Fruit fly (Drosophila melanogaster) whole organism, embryonic: ENCODE data around the gene ATPsynB.

ENCODE experiments used
- CG10267 ChIP-seq: fragments of 200-800 bp; sonication (Bioruptor generic); optimal IDR thresholded peaks from 2 replicates; lab custom pipeline; 2018; ENCODE audit warnings: missing biosample characterization, mild to moderate bottlenecking, missing genetic modification characterization, moderate library complexity
- CG10654 ChIP-seq: fragments of 200-800 bp; sonication (Bioruptor generic); optimal IDR thresholded peaks from 2 replicates; lab custom pipeline; 2016; ENCODE audit warnings: missing biosample characterization, missing genetic modification characterization
- CG14860 ChIP-seq: fragments of 200-800 bp; sonication (Bioruptor generic); IDR thresholded peaks from 3 replicates; pipeline ENCODE4 v1.3.6; 2022; ENCODE audit warnings: missing biosample characterization, missing genetic modification characterization; ENCODE audit not compliant: partially characterized antibody
- CG15011 ChIP-seq: fragments of 200-800 bp; sonication (Bioruptor generic); optimal IDR thresholded peaks from 3 replicates; lab custom pipeline; 2018; ENCODE audit warnings: missing biosample characterization, mild to moderate bottlenecking, missing genetic modification characterization
- CG16813 ChIP-seq: fragments of 200-800 bp; sonication (Bioruptor generic); IDR thresholded peaks from 3 replicates; pipeline ENCODE4 v1.3.6; 2022; ENCODE audit warnings: missing biosample characterization, missing genetic modification characterization; ENCODE audit not compliant: partially characterized antibody
- CG17912 ChIP-seq: fragments of 200-800 bp; sonication (Bioruptor generic); optimal IDR thresholded peaks from 2 replicates; lab custom pipeline; 2018; ENCODE audit warnings: missing biosample characterization, mild to moderate bottlenecking, missing genetic modification characterization
- CG2116 ChIP-seq: fragments of 200-800 bp; sonication (Bioruptor generic); optimal IDR thresholded peaks from 3 replicates; lab custom pipeline; 2018; ENCODE audit warnings: missing biosample characterization, mild to moderate bottlenecking, missing genetic modification characterization
- CG32767 ChIP-seq: fragments of 200-800 bp; sonication (Bioruptor generic); IDR thresholded peaks from 2 replicates; pipeline ENCODE4 v1.3.6; 2022; ENCODE audit warnings: missing biosample characterization, missing genetic modification characterization
- CG34224 ChIP-seq: fragments of 200-800 bp; sonication (Bioruptor generic); IDR thresholded peaks from 3 replicates; pipeline ENCODE4 v1.3.6; 2022; ENCODE audit warnings: missing biosample characterization, missing genetic modification characterization; ENCODE audit not compliant: partially characterized antibody
- CG42726 ChIP-seq: fragments of 200-800 bp; sonication (Bioruptor generic); IDR thresholded peaks from 2 replicates; pipeline ENCODE4 v1.3.6; 2022; ENCODE audit warnings: missing biosample characterization, missing genetic modification characterization; ENCODE audit not compliant: partially characterized antibody
- CG6791 ChIP-seq: fragments of 200-800 bp; sonication (Bioruptor generic); IDR thresholded peaks from 3 replicates; pipeline ENCODE4 v1.3.6; 2022; ENCODE audit warnings: missing biosample characterization, missing genetic modification characterization; ENCODE audit not compliant: partially characterized antibody
- CoRest ChIP-seq: fragments of 200-800 bp; sonication (Bioruptor generic); optimal IDR thresholded peaks from 3 replicates; lab custom pipeline; 2018; ENCODE audit warnings: missing biosample characterization, mild to moderate bottlenecking, missing genetic modification characterization, moderate library complexity
- E2f2 ChIP-seq: fragments of 200-800 bp; sonication (Bioruptor generic); IDR thresholded peaks from 2 replicates; pipeline ENCODE4 v1.3.6; 2022; ENCODE audit warnings: missing biosample characterization, missing genetic modification characterization
- Ets65A ChIP-seq: fragments of 200-800 bp; sonication (Bioruptor generic); peaks from one replicate; lab custom pipeline; 2016; ENCODE audit warnings: missing biosample characterization, missing genetic modification characterization
- HLH4C ChIP-seq: fragments of 200-800 bp; sonication (Bioruptor generic); IDR thresholded peaks from 3 replicates; pipeline ENCODE4 v1.3.6; 2022; ENCODE audit warnings: missing biosample characterization, missing genetic modification characterization; ENCODE audit not compliant: partially characterized antibody
- HmgZ ChIP-seq: fragments of 200-800 bp; sonication (Bioruptor generic); optimal IDR thresholded peaks from 2 replicates; lab custom pipeline; 2018; ENCODE audit warnings: missing biosample characterization, mild to moderate bottlenecking, missing genetic modification characterization
- Hr78 ChIP-seq, 2 experiments: fragments of 200-800 bp in 1 of 2; fragments of >200 bp in 1 of 2; sonication (Bioruptor generic) in 1 of 2; optimal IDR thresholded peaks; 2 replicates each; lab custom pipeline; 2017 to 2019; ENCODE audit warnings: missing biosample characterization in 2 of 2, missing genetic modification characterization in 2 of 2, mild to moderate bottlenecking in 1 of 2, moderate library complexity in 1 of 2
- Hsf ChIP-seq: fragments of 200-800 bp; sonication (Bioruptor generic); optimal IDR thresholded peaks from 3 replicates; lab custom pipeline; 2016; ENCODE audit warnings: missing biosample characterization, missing genetic modification characterization
- Med ChIP-seq: fragments of 200-800 bp; sonication (Bioruptor generic); peaks from one replicate; lab custom pipeline; 2016; ENCODE audit warnings: missing biosample characterization, missing genetic modification characterization, mild to moderate bottlenecking, inconsistent platforms, moderate library complexity
- Myb ChIP-seq: fragments of 200-800 bp; sonication (Bioruptor generic); optimal IDR thresholded peaks from 2 replicates; lab custom pipeline; 2016; ENCODE audit warnings: missing biosample characterization, missing genetic modification characterization
- Neu2 ChIP-seq: fragments of 200-800 bp; sonication (Bioruptor generic); optimal IDR thresholded peaks from 3 replicates; lab custom pipeline; 2016; ENCODE audit warnings: missing biosample characterization, missing genetic modification characterization, borderline replicate concordance
- amos ChIP-seq: fragments of 200-800 bp; sonication (Bioruptor generic); IDR thresholded peaks from 2 replicates; pipeline ENCODE4 v1.3.6; 2022; ENCODE audit warnings: missing biosample characterization, missing genetic modification characterization; ENCODE audit not compliant: partially characterized antibody
- az2 ChIP-seq: fragments of 200-800 bp; sonication (Bioruptor generic); optimal IDR thresholded peaks from 3 replicates; lab custom pipeline; 2016; ENCODE audit warnings: missing biosample characterization, missing genetic modification characterization
- bbx ChIP-seq: fragments of 200-800 bp; sonication (Bioruptor generic); IDR thresholded peaks from 2 replicates; pipeline ENCODE4 v1.3.6; 2022; ENCODE audit warnings: missing biosample characterization, missing genetic modification characterization; ENCODE audit not compliant: partially characterized antibody
- chinmo ChIP-seq: fragments of 200-800 bp; sonication (Bioruptor generic); IDR thresholded peaks from 4 replicates; pipeline ENCODE4 v1.3.6; 2022; ENCODE audit warnings: missing biosample characterization, missing genetic modification characterization; ENCODE audit not compliant: partially characterized antibody
- croc ChIP-seq: fragments of 200-800 bp; sonication (Bioruptor generic); conservative IDR thresholded peaks from 3 replicates; pipeline ENCODE4 v1.3.6; 2022; ENCODE audit warnings: missing biosample characterization, missing genetic modification characterization
- crp ChIP-seq, 2 experiments: fragments of 200-800 bp; sonication (Bioruptor generic); optimal IDR thresholded peaks; 2 replicates in 1 of 2; 3 replicates in 1 of 2; lab custom pipeline; 2017; ENCODE audit warnings: missing biosample characterization in 2 of 2, missing genetic modification characterization in 2 of 2, mild to moderate bottlenecking in 1 of 2, moderate library complexity in 1 of 2
- eyg ChIP-seq: fragments of 200-800 bp; sonication (Bioruptor generic); optimal IDR thresholded peaks from 3 replicates; lab custom pipeline; 2016; ENCODE audit warnings: missing biosample characterization, missing genetic modification characterization
- insv ChIP-seq, 2 experiments: fragments of 200-800 bp; sonication (Bioruptor generic); optimal IDR thresholded peaks; 3 replicates each; lab custom pipeline; 2016 to 2018; ENCODE audit warnings: missing biosample characterization in 2 of 2, missing genetic modification characterization in 2 of 2
- inv ChIP-seq: fragments of 200-800 bp; sonication (Bioruptor generic); IDR thresholded peaks from 2 replicates; pipeline ENCODE4 v1.3.6; 2022; ENCODE audit warnings: missing biosample characterization, missing genetic modification characterization; ENCODE audit not compliant: partially characterized antibody
- knrl ChIP-seq: fragments of 200-800 bp; sonication (Bioruptor generic); IDR thresholded peaks from 3 replicates; pipeline ENCODE4 v1.3.6; 2022; ENCODE audit warnings: missing biosample characterization, missing genetic modification characterization; ENCODE audit not compliant: partially characterized antibody
- lilli ChIP-seq: fragments of 200-800 bp; sonication (Bioruptor generic); optimal IDR thresholded peaks from 3 replicates; lab custom pipeline; 2016; ENCODE audit warnings: missing biosample characterization, missing genetic modification characterization
- mld ChIP-seq: fragments of 200-800 bp; sonication (Bioruptor generic); IDR thresholded peaks from 3 replicates; pipeline ENCODE4 v1.3.6; 2022; ENCODE audit warnings: missing biosample characterization, missing genetic modification characterization; ENCODE audit not compliant: partially characterized antibody
- nerfin-2 ChIP-seq: fragments of 200-800 bp; sonication (Bioruptor generic); IDR thresholded peaks from 2 replicates; pipeline ENCODE4 v1.3.6; 2022; ENCODE audit warnings: missing biosample characterization, missing genetic modification characterization; ENCODE audit not compliant: partially characterized antibody
- phol ChIP-seq: fragments of 200-800 bp; sonication (Bioruptor generic); optimal IDR thresholded peaks from 3 replicates; lab custom pipeline; 2018; ENCODE audit warnings: missing biosample characterization, mild to moderate bottlenecking, missing genetic modification characterization, moderate library complexity
- sens ChIP-seq: fragments of 200-800 bp; sonication (Bioruptor generic); peaks from one replicate; lab custom pipeline; 2016; ENCODE audit warnings: missing biosample characterization, missing genetic modification characterization
- so ChIP-seq: fragments of 200-800 bp; sonication (Bioruptor generic); IDR thresholded peaks from 3 replicates; pipeline ENCODE4 v1.3.6; 2022; ENCODE audit warnings: missing biosample characterization, missing genetic modification characterization
- ssp ChIP-seq: fragments of 200-800 bp; sonication (Bioruptor generic); IDR thresholded peaks from 2 replicates; pipeline ENCODE4 v1.3.6; 2022; ENCODE audit warnings: missing biosample characterization, missing genetic modification characterization

ATPsynB gene

dm6 chr3L:9704162-9704748 lies 25.5 kb upstream of the ATPsynB start, which contains the start of gene CG16711 (continued):
- TF ChIP-seq inv = peak; percentile 89
- TF ChIP-seq mld = peak; percentile 93
- peak; percentile 94 for TF ChIP-seq CG6791 (GFP tag; lab: Robert Waterston, UW)
- TF ChIP-seq insv (GFP tag; optimal IDR thresholded peaks at IDR 0.05; lab: Kevin White, UChicago) = peak; percentile 62 to 91
- TF ChIP-seq CG17912 (GFP tag; lab: Kevin White, UChicago) = no peak
- peak; percentile 92 for TF ChIP-seq CG2116 (GFP tag; lab: Kevin White, UChicago)
- no peak for TF ChIP-seq az2 (GFP tag; lab: Kevin White, UChicago)
- TF ChIP-seq Neu2 (GFP tag; lab: Kevin White, UChicago) = peak; percentile 37
- TF ChIP-seq HmgZ (tag; lab: Kevin White, UChicago) = peak; percentile 24
- no peak for TF ChIP-seq croc (GFP tag; lab: Robert Waterston, UW)
- TF ChIP-seq phol = peak; percentile 11
- TF ChIP-seq CG10654 (GFP tag; lab: Kevin White, UChicago) = no peak
- no peak for TF ChIP-seq Hr78 (GFP tag; optimal IDR thresholded peaks at IDR 0.05; lab: Kevin White, UChicago)
- peak; percentile 90 for TF ChIP-seq knrl
- peak; percentile 87 for TF ChIP-seq CG32767 (GFP tag; lab: Robert Waterston, UW)
- peak; percentile 96 for TF ChIP-seq HLH4C
- no peak for TF ChIP-seq ssp (GFP tag; lab: Robert Waterston, UW)
- no peak for TF ChIP-seq crp (GFP tag; optimal IDR thresholded peaks at IDR 0.05; lab: Kevin White, UChicago)
- peak; percentile 87 for TF ChIP-seq CG16813 (GFP tag; lab: Robert Waterston, UW)
- TF ChIP-seq nerfin-2 = peak; percentile 95
- TF ChIP-seq CoRest (tag; lab: Kevin White, UChicago) = peak; percentile 69
- TF ChIP-seq E2f2 (GFP tag; lab: Robert Waterston, UW) = peak; percentile 64
- TF ChIP-seq Myb (GFP tag; lab: Kevin White, UChicago) = peak; percentile 95
- peak; percentile 95 for TF ChIP-seq chinmo (GFP tag; lab: Robert Waterston, UW)
- TF ChIP-seq bbx = peak; percentile 96
- TF ChIP-seq so (GFP tag; lab: Robert Waterston, UW) = no peak
- peak; percentile 86 for TF ChIP-seq sens (GFP tag; lab: Kevin White, UChicago)
- TF ChIP-seq CG15011 = no peak
- no peak for TF ChIP-seq Hsf (GFP tag; lab: Kevin White, UChicago)
- peak; percentile 95; the same call in 1 of the 2 replicates for TF ChIP-seq amos
- TF ChIP-seq CG34224 (GFP tag; lab: Robert Waterston, UW) = peak; percentile 96
- peak; percentile 94 for TF ChIP-seq CG42726
- TF ChIP-seq CG14860 (GFP tag; lab: Robert Waterston, UW) = peak; percentile 90
- TF ChIP-seq CG10267 (tag; lab: Kevin White, UChicago) = peak; percentile 40
- no peak for TF ChIP-seq lilli

dm6 chr3L:9705591-9705990 lies 24.2 kb upstream of the ATPsynB start:
- TF ChIP-seq Ets65A (GFP tag; lab: Kevin White, UChicago) = peak; percentile 92
- no peak for TF ChIP-seq eyg (GFP tag; lab: Kevin White, UChicago)
- peak; percentile 4 for TF ChIP-seq Med
